Worm (Caenorhabditis elegans): ENCODE data around the gene F28C6.9.

DNA sequence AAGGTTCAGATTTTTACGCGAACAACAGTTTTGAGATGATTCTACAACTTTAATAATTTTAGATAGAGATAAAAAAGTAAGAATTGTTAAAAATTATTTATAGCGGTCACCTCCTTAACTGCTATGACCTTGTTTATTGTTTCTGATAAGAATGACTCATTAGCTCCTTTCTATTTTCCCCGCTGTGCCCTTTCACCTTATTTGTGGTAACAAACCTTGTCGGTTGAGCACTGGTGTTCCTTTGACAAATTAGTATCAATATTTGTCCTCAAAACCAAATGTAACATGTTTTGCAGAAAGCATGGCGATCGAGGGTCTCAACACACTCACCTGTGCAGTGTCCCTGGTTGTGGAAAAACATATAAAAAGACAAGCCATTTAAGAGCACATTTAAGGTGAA lies 16.6 kb upstream of the F28C6.9 start:
- TF ChIP-seq snpc-4 (tag; optimal IDR thresholded peaks at IDR 0.05) (no peak), R02D3.7 (tag; optimal IDR thresholded peaks at IDR 0.05) (no peak), nfya-1 (tag; optimal IDR thresholded peaks at IDR 0.05; ENCODE audit: insufficient read depth) (no peak), tbx-2 (tag; optimal IDR thresholded peaks at IDR 0.05) (no peak), ztf-11 (tag; optimal IDR thresholded peaks at IDR 0.05) (no peak), nhr-25 (tag; optimal IDR thresholded peaks at IDR 0.05) (no peak)
